Worm (Caenorhabditis elegans) whole organism, young adult: ENCODE results near the gene kin-36.

Source experiments
- B0019.2 ChIP-seq: fragments of 200-800 bp; sonication (Bioruptor generic); conservative IDR thresholded peaks from 2 replicates; pipeline ENCODE4 v1.3.6; 2022; ENCODE audit warnings: missing genetic modification reagents, missing genetic modification characterization, missing compliant biosample characterization
- B0035.1 ChIP-seq: sonication (generic microtip); optimal IDR thresholded peaks from 2 replicates; lab custom pipeline; 2016; ENCODE audit warnings: missing genetic modification characterization, mild to moderate bottlenecking, missing compliant biosample characterization, missing genotype, missing genetic modification reagents
- C06A6.2 ChIP-seq: fragments of 200-800 bp; sonication (Bioruptor generic); conservative IDR thresholded peaks from 2 replicates; pipeline ENCODE4 v1.3.6; 2022; ENCODE audit warnings: missing genetic modification characterization, missing compliant biosample characterization
- F39B2.1 ChIP-seq: fragments of 200-800 bp; sonication (Bioruptor generic); IDR thresholded peaks from 2 replicates; pipeline ENCODE4 v1.3.6; 2022; ENCODE audit warnings: missing genetic modification reagents, missing genetic modification characterization, missing compliant biosample characterization
- F55B11.4 ChIP-seq: sonication (generic microtip); optimal IDR thresholded peaks from 2 replicates; lab custom pipeline; 2016; ENCODE audit warnings: missing compliant biosample characterization, missing genetic modification characterization, borderline replicate concordance; ENCODE audit not compliant: insufficient read depth
- F57A8.1 ChIP-seq: fragments of 200-800 bp; sonication (Bioruptor generic); optimal IDR thresholded peaks from 2 replicates; lab custom pipeline; 2018; ENCODE audit warnings: mild to moderate bottlenecking, missing genetic modification characterization, moderate library complexity, missing compliant biosample characterization
- F57C9.4 ChIP-seq: sonication (generic microtip); optimal IDR thresholded peaks from 2 replicates; lab custom pipeline; 2017; ENCODE audit warnings: mild to moderate bottlenecking, missing genetic modification characterization, missing compliant biosample characterization
- Y56A3A.18 ChIP-seq: fragments of 200-800 bp; sonication (Bioruptor generic); IDR thresholded peaks from 2 replicates; pipeline ENCODE4 v1.3.6; 2022; ENCODE audit warnings: missing genetic modification reagents, missing genetic modification characterization, missing compliant biosample characterization
- Y67H2A.10 ChIP-seq: fragments of 200-800 bp; sonication (Bioruptor generic); conservative IDR thresholded peaks from 2 replicates; pipeline ENCODE4 v1.3.6; 2022; ENCODE audit warnings: missing genetic modification reagents, missing genetic modification characterization, missing compliant biosample characterization
- Y79H2A.3 ChIP-seq: fragments of 200-800 bp; sonication (Bioruptor generic); conservative IDR thresholded peaks from 2 replicates; pipeline ENCODE4 v1.3.6; 2022; ENCODE audit warnings: missing genetic modification reagents, missing genetic modification characterization, missing compliant biosample characterization
- akir-1 ChIP-seq: fragments of 200-800 bp; sonication (Bioruptor generic); optimal IDR thresholded peaks from 2 replicates; lab custom pipeline; 2018; ENCODE audit warnings: mild to moderate bottlenecking, missing genetic modification characterization, moderate library complexity, missing compliant biosample characterization
- bed-2 ChIP-seq: fragments of 200-800 bp; sonication (Bioruptor generic); IDR thresholded peaks from 2 replicates; pipeline ENCODE4 v1.3.6; 2022; ENCODE audit warnings: missing genetic modification reagents, missing genetic modification characterization, missing compliant biosample characterization
- ccch-3 ChIP-seq: fragments of 200-800 bp; sonication (Bioruptor generic); optimal IDR thresholded peaks from 2 replicates; lab custom pipeline; 2018; ENCODE audit warnings: mild to moderate bottlenecking, missing genetic modification characterization, missing compliant biosample characterization
- cebp-1 ChIP-seq, 2 experiments: fragments of 200-800 bp in 1 of 2; sonication (Bioruptor generic) in 1 of 2; sonication (generic microtip) in 1 of 2; IDR thresholded peaks in 1 of 2; optimal IDR thresholded peaks in 1 of 2; 2 replicates each; pipeline versions ENCODE4 v1.3.6 to Lab custom; 2017 to 2022; ENCODE audit warnings: missing compliant biosample characterization in 2 of 2, missing genetic modification characterization in 2 of 2, mild to moderate bottlenecking in 1 of 2, missing genetic modification reagents in 1 of 2, moderate library complexity in 1 of 2
- ceh-100 ChIP-seq: fragments of 200-800 bp; sonication (Bioruptor generic); IDR thresholded peaks from 2 replicates; pipeline ENCODE4 v1.3.6; 2022; ENCODE audit warnings: missing genetic modification reagents, missing genetic modification characterization, missing compliant biosample characterization
- ceh-27 ChIP-seq: fragments of 200-800 bp; sonication (Bioruptor generic); optimal IDR thresholded peaks from 2 replicates; lab custom pipeline; 2018; ENCODE audit warnings: mild to moderate bottlenecking, missing genetic modification characterization, moderate library complexity, missing compliant biosample characterization
- die-1 ChIP-seq: sonication (generic microtip); optimal IDR thresholded peaks from 2 replicates; lab custom pipeline; 2016; ENCODE audit warnings: missing genotype, mild to moderate bottlenecking, missing genetic modification characterization, missing compliant biosample characterization
- dox-1 ChIP-seq: fragments of 200-800 bp; sonication (Bioruptor generic); IDR thresholded peaks from 2 replicates; pipeline ENCODE4 v1.3.6; 2022; ENCODE audit warnings: missing genetic modification reagents, missing genetic modification characterization, missing compliant biosample characterization
- dpff-1 ChIP-seq: sonication (generic microtip); optimal IDR thresholded peaks from 2 replicates; lab custom pipeline; 2017; ENCODE audit warnings: mild to moderate bottlenecking, missing genetic modification characterization, missing compliant biosample characterization
- dpl-1 ChIP-seq: fragments of 150-350 bp; optimal IDR thresholded peaks from 2 replicates; lab custom pipeline; 2014; ENCODE audit warnings: missing biosample characterization, missing genetic modification reagents, missing genetic modification characterization
- efl-1 ChIP-seq: fragments of 150-350 bp; optimal IDR thresholded peaks from 2 replicates; lab custom pipeline; 2014; ENCODE audit warnings: missing biosample characterization, missing genetic modification reagents, missing genetic modification characterization
- egl-18 ChIP-seq: fragments of 200-800 bp; sonication (Bioruptor generic); IDR thresholded peaks from 2 replicates; pipeline ENCODE4 v1.3.6; 2022; ENCODE audit warnings: missing genetic modification reagents, missing genetic modification characterization, missing compliant biosample characterization
- egl-44 ChIP-seq: fragments of 200-800 bp; sonication (Bioruptor generic); IDR thresholded peaks from 2 replicates; pipeline ENCODE4 v1.3.6; 2022; ENCODE audit warnings: missing genetic modification reagents, missing genetic modification characterization, missing compliant biosample characterization
- gei-17 ChIP-seq: fragments of 200-800 bp; sonication (Bioruptor generic); optimal IDR thresholded peaks from 2 replicates; lab custom pipeline; 2018; ENCODE audit warnings: mild to moderate bottlenecking, missing genetic modification characterization, missing compliant biosample characterization
- hlh-12 ChIP-seq: sonication (generic microtip); optimal IDR thresholded peaks from 2 replicates; lab custom pipeline; 2016; ENCODE audit warnings: missing genetic modification characterization, missing compliant biosample characterization
- hmg-1.2 ChIP-seq: fragments of 200-800 bp; sonication (Bioruptor generic); IDR thresholded peaks from 2 replicates; pipeline ENCODE4 v1.3.6; 2022; ENCODE audit warnings: missing genetic modification reagents, missing genetic modification characterization, missing compliant biosample characterization
- hrde-1 ChIP-seq: sonication (generic microtip); optimal IDR thresholded peaks from 2 replicates; lab custom pipeline; 2016; ENCODE audit warnings: missing genetic modification characterization, mild to moderate bottlenecking, missing compliant biosample characterization, moderate library complexity, missing genotype, missing genetic modification reagents, borderline replicate concordance
- hsf-1 ChIP-seq: fragments of 200-800 bp; sonication (Bioruptor generic); IDR thresholded peaks from 2 replicates; pipeline ENCODE4 v1.3.6; 2022; ENCODE audit warnings: missing genetic modification reagents, missing genetic modification characterization, missing compliant biosample characterization
- lin-26 ChIP-seq: fragments of 200-800 bp; sonication (Bioruptor generic); IDR thresholded peaks from 2 replicates; pipeline ENCODE4 v1.3.6; 2022; ENCODE audit warnings: missing genetic modification reagents, missing genetic modification characterization, missing compliant biosample characterization
- lin-40 ChIP-seq: sonication (generic microtip); optimal IDR thresholded peaks from 2 replicates; lab custom pipeline; 2016; ENCODE audit warnings: missing genetic modification characterization, mild to moderate bottlenecking, missing compliant biosample characterization, missing genotype, missing genetic modification reagents
- madf-10 ChIP-seq: sonication (generic microtip); optimal IDR thresholded peaks from 2 replicates; lab custom pipeline; 2016; ENCODE audit warnings: mild to moderate bottlenecking, missing genetic modification characterization, missing compliant biosample characterization
- madf-8 ChIP-seq: fragments of 200-800 bp; sonication (Bioruptor generic); conservative IDR thresholded peaks from 2 replicates; pipeline ENCODE4 v1.3.6; 2022; ENCODE audit warnings: missing genetic modification reagents, missing genetic modification characterization, missing compliant biosample characterization
- mel-28 ChIP-seq: sonication (generic microtip); optimal IDR thresholded peaks from 2 replicates; lab custom pipeline; 2016; ENCODE audit warnings: borderline replicate concordance, mild to moderate bottlenecking, missing genetic modification characterization, missing compliant biosample characterization
- nfya-1 ChIP-seq: sonication (generic microtip); optimal IDR thresholded peaks from 2 replicates; lab custom pipeline; 2017; ENCODE audit warnings: antibody characterized with exemption, missing compliant biosample characterization, missing genetic modification characterization, borderline replicate concordance; ENCODE audit not compliant: insufficient read depth
- nfyb-1 ChIP-seq: fragments of 200-800 bp; sonication (Bioruptor generic); IDR thresholded peaks from 2 replicates; pipeline ENCODE4 v1.3.6; 2022; ENCODE audit warnings: missing genetic modification reagents, missing genetic modification characterization, missing compliant biosample characterization
- nhr-120 ChIP-seq: fragments of 200-800 bp; sonication (Bioruptor generic); IDR thresholded peaks from 2 replicates; pipeline ENCODE4 v1.3.6; 2022; ENCODE audit warnings: missing genetic modification characterization, missing compliant biosample characterization
- nhr-80 ChIP-seq: sonication (generic microtip); optimal IDR thresholded peaks from 2 replicates; lab custom pipeline; 2016; ENCODE audit warnings: missing genetic modification characterization, missing compliant biosample characterization
- rec-8 ChIP-seq, 2 experiments: sonication (generic microtip); optimal IDR thresholded peaks; 2 replicates each; lab custom pipeline; 2016; ENCODE audit warnings: mild to moderate bottlenecking in 2 of 2, missing genetic modification characterization in 2 of 2, missing genetic modification reagents in 2 of 2, missing genotype in 2 of 2, missing biosample characterization in 1 of 2, missing compliant biosample characterization in 1 of 2, moderate library complexity in 1 of 2
- sdz-38 ChIP-seq: sonication (generic microtip); optimal IDR thresholded peaks from 2 replicates; lab custom pipeline; 2016; ENCODE audit warnings: missing genotype, missing genetic modification characterization, missing compliant biosample characterization
- snpc-1.1 ChIP-seq: sonication (generic microtip); optimal IDR thresholded peaks from 2 replicates; lab custom pipeline; 2017; ENCODE audit warnings: missing genetic modification characterization, mild to moderate bottlenecking, missing compliant biosample characterization, antibody characterized with exemption, moderate library complexity, missing genotype, missing genetic modification reagents; ENCODE audit not compliant: insufficient read depth
- snpc-4 ChIP-seq, 5 experiments: fragments of 150-350 bp in 1 of 5; sonication (generic microtip) in 4 of 5; optimal IDR thresholded peaks; 2 replicates each; lab custom pipeline; 2014 to 2018; ENCODE audit warnings: missing genetic modification characterization in 5 of 5, missing biosample characterization in 3 of 5, antibody characterized with exemption in 2 of 5, mild to moderate bottlenecking in 2 of 5, missing compliant biosample characterization in 2 of 5, missing genotype in 2 of 5, moderate library complexity in 2 of 5, missing genetic modification reagents in 1 of 5
- tbx-9 ChIP-seq: sonication (generic microtip); optimal IDR thresholded peaks from 2 replicates; lab custom pipeline; 2016; ENCODE audit warnings: borderline replicate concordance, missing genetic modification characterization, inconsistent platforms, missing compliant biosample characterization
- ztf-18 ChIP-seq: sonication (generic microtip); optimal IDR thresholded peaks from 2 replicates; lab custom pipeline; 2016; ENCODE audit warnings: missing genotype, mild to moderate bottlenecking, missing genetic modification characterization, missing compliant biosample characterization
- ztf-22 ChIP-seq: fragments of 200-800 bp; sonication (Bioruptor generic); optimal IDR thresholded peaks from 2 replicates; lab custom pipeline; 2018; ENCODE audit warnings: mild to moderate bottlenecking, missing genetic modification characterization, moderate library complexity, missing compliant biosample characterization
- ztf-25 ChIP-seq: fragments of 200-800 bp; sonication (Bioruptor generic); IDR thresholded peaks from 2 replicates; pipeline ENCODE4 v1.3.6; 2022; ENCODE audit warnings: missing genetic modification reagents, missing genetic modification characterization, missing compliant biosample characterization
- ztf-3 ChIP-seq: fragments of 200-800 bp; sonication (Bioruptor generic); optimal IDR thresholded peaks from 2 replicates; lab custom pipeline; 2018; ENCODE audit warnings: mild to moderate bottlenecking, missing genetic modification characterization, missing compliant biosample characterization

The kin-36 gene

DNA sequence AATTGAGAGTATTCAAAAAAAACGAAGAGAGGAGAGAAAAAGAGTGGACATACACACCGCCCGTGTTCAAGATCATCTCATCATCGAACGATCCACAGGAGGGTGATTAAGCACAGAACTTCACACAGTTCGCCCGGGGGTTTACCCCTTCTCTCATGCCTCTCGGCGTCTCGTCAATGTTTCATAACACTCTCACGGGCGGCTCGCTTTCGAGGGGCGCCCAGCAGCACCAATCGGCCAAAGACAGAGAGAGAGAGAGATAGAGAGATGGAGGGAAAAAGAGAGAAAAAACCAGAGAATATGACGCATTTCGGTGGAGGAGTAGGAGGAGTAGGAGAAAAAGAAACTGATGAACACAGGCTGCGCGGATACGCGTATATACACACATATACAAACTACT is 26.4 kb downstream of the kin-36 start:
- TF ChIP-seq B0035.1 (tag; lab: Kevin White, UChicago) (no peak), Y56A3A.18 (GFP tag; lab: Robert Waterston, UW) (no peak), bed-2 (no peak), hrde-1 (tag; lab: Kevin White, UChicago) (no peak), sdz-38 (tag; lab: Kevin White, UChicago) (no peak), F57C9.4 (tag; lab: Kevin White, UChicago) (no peak), nfya-1 (tag; lab: Kevin White, UChicago) (no peak), ztf-25 (GFP tag; lab: Robert Waterston, UW) (no peak), Y79H2A.3 (no peak), hmg-1.2 (GFP tag; lab: Robert Waterston, UW) (peak; percentile 48; the same call in 1 of the 2 replicates), egl-44 (0 out of 2 replicates have a peak, but pooled peaks have one; percentile 25), mel-28 (tag; lab: Kevin White, UChicago) (no peak), nhr-120 (no peak), F57A8.1 (no peak), akir-1 (GFP tag; lab: Kevin White, UChicago) (no peak), gei-17 (GFP tag; lab: Kevin White, UChicago) (no peak), rec-8 (tag; optimal IDR thresholded peaks at IDR 0.05; lab: Kevin White, UChicago) (no peak), dox-1 (GFP tag; lab: Robert Waterston, UW) (peak; percentile 83; the same call in 1 of the 2 replicates), hlh-12 (tag; lab: Kevin White, UChicago) (no peak), lin-26 (GFP tag; lab: Robert Waterston, UW) (peak; percentile 63; the same call in 1 of the 2 replicates), B0019.2 (GFP tag; lab: Robert Waterston, UW) (no peak), C06A6.2 (GFP tag; lab: Robert Waterston, UW) (no peak), nfyb-1 (peak; percentile 59; the same call in 1 of the 2 replicates), dpff-1 (tag; lab: Kevin White, UChicago) (no peak), ztf-18 (peak; percentile 72), ceh-27 (GFP tag; lab: Kevin White, UChicago) (peak; percentile 28), Y67H2A.10 (GFP tag; lab: Robert Waterston, UW) (no peak), ceh-100 (GFP tag; lab: Robert Waterston, UW) (no peak), ztf-22 (no peak), madf-8 (GFP tag; lab: Robert Waterston, UW) (no peak), dpl-1 (GFP tag; lab: Kevin White, UChicago) (no peak), ztf-3 (GFP tag; lab: Kevin White, UChicago) (no peak), efl-1 (GFP tag; lab: Kevin White, UChicago) (no peak), egl-18 (GFP tag; lab: Robert Waterston, UW) (no peak), lin-40 (tag; lab: Kevin White, UChicago) (peak; percentile 64), cebp-1 (GFP tag; IDR thresholded peaks at IDR 0.05; lab: Robert Waterston, UW) (peak; percentile 82), cebp-1 (tag; optimal IDR thresholded peaks at IDR 0.05; lab: Kevin White, UChicago) (peak; percentile 96), snpc-1.1 (tag; lab: Kevin White, UChicago) (no peak), madf-10 (tag; lab: Kevin White, UChicago) (peak; percentile 19), snpc-4 (GFP tag; optimal IDR thresholded peaks at IDR 0.05; lab: Kevin White, UChicago) (no peak), snpc-4 (tag; optimal IDR thresholded peaks at IDR 0.05; lab: Kevin White, UChicago) (peak in 1 of 4 experiments; percentile 25), tbx-9 (no peak), F39B2.1 (GFP tag; lab: Robert Waterston, UW) (no peak), ccch-3 (GFP tag; lab: Kevin White, UChicago) (no peak), die-1 (tag; lab: Kevin White, UChicago) (no peak), nhr-80 (peak; percentile 99), hsf-1 (GFP tag; lab: Robert Waterston, UW) (0 out of 2 replicates have a peak, but pooled peaks have one; percentile 15), F55B11.4 (tag; lab: Kevin White, UChicago) (no peak)
